Worm (Caenorhabditis elegans) whole organism, L1 larva: ENCODE measurements around the gene tpi-1.

Experiments used
- C16A3.4 ChIP-seq: fragments of 150-350 bp; optimal IDR thresholded peaks from 2 replicates; lab custom pipeline; 2014; ENCODE audit warnings: missing biosample characterization, missing genetic modification characterization
- C34B4.2 ChIP-seq: sonication (generic microtip); optimal IDR thresholded peaks from 2 replicates; lab custom pipeline; 2017; ENCODE audit warnings: mild to moderate bottlenecking, missing genetic modification characterization, missing compliant biosample characterization
- F16B12.6 ChIP-seq: fragments of 150-350 bp; optimal IDR thresholded peaks from 2 replicates; lab custom pipeline; 2014; ENCODE audit warnings: missing biosample characterization, missing genetic modification characterization
- alr-1 ChIP-seq: fragments of 200-800 bp; sonication (Bioruptor generic); optimal IDR thresholded peaks from 2 replicates; lab custom pipeline; 2018; ENCODE audit warnings: borderline replicate concordance, mild to moderate bottlenecking, missing genetic modification characterization, missing compliant biosample characterization
- ama-1 ChIP-seq: fragments of 150-350 bp; optimal IDR thresholded peaks from 2 replicates; lab custom pipeline; 2014
- blmp-1 ChIP-seq: fragments of 150-350 bp; optimal IDR thresholded peaks from 2 replicates; lab custom pipeline; 2014; ENCODE audit warnings: missing biosample characterization, missing genetic modification characterization
- ceh-82 ChIP-seq, 3 experiments: fragments of 150-350 bp in 1 of 3; sonication (generic microtip) in 2 of 3; optimal IDR thresholded peaks; 2 replicates each; lab custom pipeline; 2014 to 2017; ENCODE audit warnings: missing biosample characterization in 3 of 3, missing genetic modification characterization in 3 of 3
- ces-1 ChIP-seq: fragments of 150-350 bp; optimal IDR thresholded peaks from 2 replicates; lab custom pipeline; 2014; ENCODE audit warnings: missing biosample characterization, missing genetic modification reagents, missing genetic modification characterization
- dpl-1 ChIP-seq, 3 experiments: fragments of 150-350 bp in 2 of 3; sonication (generic microtip) in 1 of 3; optimal IDR thresholded peaks; 2 replicates each; lab custom pipeline; 2014 to 2017; ENCODE audit warnings: missing biosample characterization in 3 of 3, missing genetic modification characterization in 3 of 3, missing genetic modification reagents in 3 of 3
- dsc-1 ChIP-seq: sonication (generic microtip); optimal IDR thresholded peaks from 2 replicates; lab custom pipeline; 2016; ENCODE audit warnings: mild to moderate bottlenecking, missing genetic modification characterization, missing compliant biosample characterization
- efl-1 ChIP-seq, 4 experiments: fragments of 150-350 bp; optimal IDR thresholded peaks in 3 of 4; peaks in 1 of 4; 1 replicate in 1 of 4; 2 replicates in 3 of 4; lab custom pipeline; 2014; ENCODE audit warnings: missing biosample characterization in 2 of 4, missing genetic modification characterization in 2 of 4, missing genetic modification reagents in 2 of 4
- efl-3 ChIP-seq: fragments of 200-800 bp; sonication (Bioruptor generic); optimal IDR thresholded peaks from 2 replicates; lab custom pipeline; 2018; ENCODE audit warnings: mild to moderate bottlenecking, missing genetic modification characterization, missing compliant biosample characterization
- egl-13 ChIP-seq: sonication (generic microtip); optimal IDR thresholded peaks from 2 replicates; lab custom pipeline; 2016; ENCODE audit warnings: missing genotype, missing genetic modification reagents, missing genetic modification characterization, missing compliant biosample characterization
- egl-27 ChIP-seq, 2 experiments: fragments of 150-350 bp in 1 of 2; sonication (generic microtip); optimal IDR thresholded peaks; 3 replicates each; lab custom pipeline; 2017 to 2018; ENCODE audit warnings: missing biosample characterization in 2 of 2, missing genetic modification characterization in 2 of 2, missing genetic modification reagents in 2 of 2
- elt-2 ChIP-seq: sonication (generic microtip); optimal IDR thresholded peaks from 2 replicates; lab custom pipeline; 2016; ENCODE audit warnings: missing genetic modification characterization, mild to moderate bottlenecking, inconsistent platforms, missing compliant biosample characterization, missing genetic modification reagents
- elt-3 ChIP-seq, 6 experiments: fragments of 150-350 bp in 1 of 6; sonication (generic microtip); optimal IDR thresholded peaks; 2 replicates each; lab custom pipeline; 2017 to 2018; ENCODE audit warnings: missing biosample characterization in 6 of 6, missing genetic modification characterization in 6 of 6, inconsistent platforms in 1 of 6
- fkh-10 ChIP-seq: sonication (generic microtip); optimal IDR thresholded peaks from 2 replicates; lab custom pipeline; 2017; ENCODE audit warnings: missing biosample characterization, missing genetic modification reagents, missing genetic modification characterization
- grh-1 ChIP-seq: fragments of 200-800 bp; sonication (Bioruptor generic); IDR thresholded peaks from 2 replicates; pipeline ENCODE4 v1.3.6; 2022; ENCODE audit warnings: missing genetic modification reagents, missing genetic modification characterization, missing compliant biosample characterization
- hlh-17 ChIP-seq: fragments of 200-800 bp; sonication (Bioruptor generic); optimal IDR thresholded peaks from 2 replicates; lab custom pipeline; 2018; ENCODE audit warnings: missing genetic modification characterization, mild to moderate bottlenecking, missing compliant biosample characterization, moderate library complexity, borderline replicate concordance
- hlh-4 ChIP-seq: sonication (generic microtip); optimal IDR thresholded peaks from 2 replicates; lab custom pipeline; 2016; ENCODE audit warnings: mild to moderate bottlenecking, missing genetic modification characterization, missing compliant biosample characterization
- hpl-2 ChIP-seq: fragments of 150-350 bp; optimal IDR thresholded peaks from 2 replicates; lab custom pipeline; 2014; ENCODE audit warnings: missing biosample characterization, missing genetic modification reagents, missing genetic modification characterization
- isw-1 ChIP-seq: fragments of 200-800 bp; sonication (Bioruptor generic); IDR thresholded peaks from 2 replicates; pipeline ENCODE4 v1.3.6; 2022; ENCODE audit warnings: missing genetic modification characterization, missing compliant biosample characterization
- jun-1 ChIP-seq: fragments of 150-350 bp; optimal IDR thresholded peaks from 2 replicates; lab custom pipeline; 2014; ENCODE audit warnings: missing biosample characterization, missing genetic modification reagents, missing genetic modification characterization
- lin-14 ChIP-seq: fragments of 200-800 bp; sonication (Bioruptor generic); optimal IDR thresholded peaks from 2 replicates; lab custom pipeline; 2018; ENCODE audit warnings: mild to moderate bottlenecking, missing genetic modification characterization, moderate library complexity, missing compliant biosample characterization
- lin-35 ChIP-seq, 2 experiments: fragments of 150-350 bp; optimal IDR thresholded peaks; 2 replicates each; lab custom pipeline; 2014; ENCODE audit warnings: missing biosample characterization in 2 of 2, missing genetic modification characterization in 2 of 2, missing genetic modification reagents in 2 of 2
- lir-3 ChIP-seq: sonication (generic microtip); optimal IDR thresholded peaks from 2 replicates; lab custom pipeline; 2016; ENCODE audit warnings: mild to moderate bottlenecking, missing genetic modification characterization, moderate library complexity, missing compliant biosample characterization; ENCODE audit not compliant: poor library complexity
- mdl-1 ChIP-seq, 2 experiments: fragments of 150-350 bp; optimal IDR thresholded peaks; 2 replicates each; lab custom pipeline; 2014 to 2017; ENCODE audit warnings: missing biosample characterization in 2 of 2, missing genetic modification characterization in 2 of 2, inconsistent platforms in 1 of 2
- mep-1 ChIP-seq: fragments of 150-350 bp; optimal IDR thresholded peaks from 2 replicates; lab custom pipeline; 2014; ENCODE audit warnings: missing biosample characterization, missing genetic modification characterization
- nhr-12 ChIP-seq: sonication (generic microtip); optimal IDR thresholded peaks from 2 replicates; lab custom pipeline; 2017; ENCODE audit warnings: missing biosample characterization, missing genetic modification characterization
- nhr-20 ChIP-seq: sonication (generic microtip); optimal IDR thresholded peaks from 2 replicates; lab custom pipeline; 2016; ENCODE audit warnings: mild to moderate bottlenecking, missing genetic modification characterization, missing compliant biosample characterization
- nhr-47 ChIP-seq: sonication (generic microtip); optimal IDR thresholded peaks from 2 replicates; lab custom pipeline; 2016; ENCODE audit warnings: mild to moderate bottlenecking, missing genetic modification characterization, moderate library complexity, missing compliant biosample characterization
- nhr-71 ChIP-seq: sonication (generic microtip); optimal IDR thresholded peaks from 2 replicates; lab custom pipeline; 2016; ENCODE audit warnings: mild to moderate bottlenecking, missing genetic modification characterization, moderate library complexity, missing compliant biosample characterization
- nhr-84 ChIP-seq: sonication (generic microtip); optimal IDR thresholded peaks from 2 replicates; lab custom pipeline; 2017; ENCODE audit warnings: missing biosample characterization, missing genetic modification characterization
- nhr-85 ChIP-seq: sonication (generic microtip); peaks from one replicate; lab custom pipeline; 2016; ENCODE audit warnings: missing genetic modification characterization, inconsistent platforms, missing compliant biosample characterization
- pqm-1 ChIP-seq: sonication (generic microtip); optimal IDR thresholded peaks from 3 replicates; lab custom pipeline; 2017; ENCODE audit warnings: missing biosample characterization, missing genetic modification characterization
- rnt-1 ChIP-seq: sonication (generic microtip); optimal IDR thresholded peaks from 2 replicates; lab custom pipeline; 2016; ENCODE audit warnings: mild to moderate bottlenecking, missing genetic modification characterization, moderate library complexity, missing compliant biosample characterization
- skn-1 ChIP-seq: fragments of 150-350 bp; optimal IDR thresholded peaks from 2 replicates; lab custom pipeline; 2014; ENCODE audit warnings: missing biosample characterization, missing genetic modification characterization
- snu-23 ChIP-seq: sonication (generic microtip); optimal IDR thresholded peaks from 2 replicates; lab custom pipeline; 2016; ENCODE audit warnings: missing genetic modification characterization, missing compliant biosample characterization
- sox-4 ChIP-seq: sonication (generic microtip); optimal IDR thresholded peaks from 2 replicates; lab custom pipeline; 2016; ENCODE audit warnings: missing genetic modification characterization, missing compliant biosample characterization
- sptf-1 ChIP-seq: fragments of 150-350 bp; optimal IDR thresholded peaks from 2 replicates; lab custom pipeline; 2014; ENCODE audit warnings: missing biosample characterization, missing genetic modification characterization
- swsn-7 ChIP-seq: sonication (generic microtip); optimal IDR thresholded peaks from 2 replicates; lab custom pipeline; 2016; ENCODE audit warnings: missing genetic modification characterization, missing compliant biosample characterization
- tbx-2 ChIP-seq: sonication (generic microtip); optimal IDR thresholded peaks from 2 replicates; lab custom pipeline; 2016; ENCODE audit warnings: missing genetic modification characterization, missing compliant biosample characterization
- tlp-1 ChIP-seq: fragments of 150-350 bp; optimal IDR thresholded peaks from 2 replicates; lab custom pipeline; 2014; ENCODE audit warnings: missing biosample characterization, missing genetic modification characterization
- unc-62 ChIP-seq: fragments of 150-350 bp; optimal IDR thresholded peaks from 2 replicates; lab custom pipeline; 2014; ENCODE audit warnings: missing biosample characterization, missing genetic modification reagents, missing genetic modification characterization
- unc-86 ChIP-seq: sonication (generic microtip); optimal IDR thresholded peaks from 2 replicates; lab custom pipeline; 2016; ENCODE audit warnings: missing genetic modification characterization, missing compliant biosample characterization
- xbp-1 ChIP-seq: sonication (generic microtip); optimal IDR thresholded peaks from 2 replicates; lab custom pipeline; 2016; ENCODE audit warnings: missing genetic modification characterization, missing compliant biosample characterization
- zag-1 ChIP-seq: fragments of 150-350 bp; optimal IDR thresholded peaks from 2 replicates; lab custom pipeline; 2014; ENCODE audit warnings: missing biosample characterization, missing genetic modification characterization
- zip-4 ChIP-seq: fragments of 200-800 bp; sonication (Bioruptor generic); optimal IDR thresholded peaks from 2 replicates; lab custom pipeline; 2018; ENCODE audit warnings: mild to moderate bottlenecking, missing genetic modification characterization, moderate library complexity, missing compliant biosample characterization
- ztf-11 ChIP-seq, 2 experiments: sonication (generic microtip); optimal IDR thresholded peaks; 2 replicates each; lab custom pipeline; 2016 to 2017; ENCODE audit warnings: missing genetic modification characterization in 2 of 2, missing biosample characterization in 1 of 2, missing compliant biosample characterization in 1 of 2
- ztf-4 ChIP-seq: fragments of 150-350 bp; optimal IDR thresholded peaks from 2 replicates; lab custom pipeline; 2014; ENCODE audit warnings: missing biosample characterization, missing genetic modification characterization

tpi-1 gene

DNA sequence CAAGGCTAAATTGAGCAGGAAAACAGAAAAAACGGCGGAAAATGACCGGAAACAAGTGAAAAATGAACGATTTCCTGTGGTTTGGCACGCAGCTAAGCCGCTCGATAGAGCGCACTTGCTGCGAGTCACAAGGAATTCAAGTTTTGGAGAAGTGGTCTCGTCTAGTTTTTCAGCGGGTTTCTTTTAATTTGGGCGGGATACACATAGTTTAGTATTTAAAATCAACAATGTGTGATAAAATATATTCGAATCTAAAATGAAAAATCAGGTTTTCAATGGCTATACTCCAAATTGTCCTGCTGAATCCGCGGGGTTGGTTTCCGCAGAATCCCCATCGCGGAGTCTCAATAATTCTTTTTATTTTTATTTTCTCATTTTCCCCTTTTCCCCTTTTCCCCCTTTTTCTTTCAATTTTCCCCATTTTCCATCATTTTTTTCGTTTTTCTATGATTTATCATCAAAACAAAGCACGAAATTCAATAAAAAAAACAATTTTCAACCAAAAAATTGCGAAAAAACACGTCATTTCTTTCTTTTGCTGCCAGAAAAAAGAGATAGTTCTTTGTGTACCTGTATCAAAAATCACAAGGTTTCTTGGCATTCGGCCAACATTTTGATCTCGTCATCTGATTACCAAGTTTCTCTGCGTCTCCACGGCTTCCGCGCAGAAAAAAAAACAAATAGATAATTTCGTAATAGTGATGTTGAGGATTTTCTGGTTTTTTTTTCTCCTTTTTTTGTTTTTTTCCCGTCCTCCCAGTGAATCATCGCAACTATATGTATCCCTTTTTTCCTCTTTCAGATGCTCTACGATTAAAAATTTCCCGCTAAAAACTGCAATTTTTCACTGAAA is 3.4 kb upstream of the tpi-1 start, which contains the start of gene ippk-1 (continued):
- TF ChIP-seq alr-1 (no peak), lin-14 (GFP tag; lab: Kevin White, UChicago) (peak; percentile 90), nhr-84 (tag; lab: Kevin White, UChicago) (peak; percentile 17), efl-3 (GFP tag; lab: Kevin White, UChicago) (no peak), dsc-1 (tag; lab: Kevin White, UChicago) (peak; percentile 25), unc-86 (peak; percentile 71), jun-1 (tag; lab: Kevin White, UChicago) (no peak), ztf-4 (tag; lab: Kevin White, UChicago) (no peak), xbp-1 (tag; lab: Kevin White, UChicago) (peak; percentile 37), sox-4 (no peak), dpl-1 (GFP tag; optimal IDR thresholded peaks at IDR 0.05; lab: Kevin White, UChicago) (peak; percentile 16 to 46 (median 39)), ama-1 (no peak), lin-35 (GFP tag; optimal IDR thresholded peaks at IDR 0.05; lab: Kevin White, UChicago) (peak; percentile 64), ztf-11 (tag; optimal IDR thresholded peaks at IDR 0.05; lab: Kevin White, UChicago) (peak in 1 of 2 experiments; percentile 53), nhr-71 (tag; lab: Kevin White, UChicago) (peak; percentile 73), ceh-82 (tag; optimal IDR thresholded peaks at IDR 0.05; lab: Kevin White, UChicago) (peak in 2 of 3 experiments; percentile 34 to 47), zag-1 (tag; lab: Kevin White, UChicago) (no peak), tlp-1 (tag; lab: Kevin White, UChicago) (no peak), F16B12.6 (tag; lab: Kevin White, UChicago) (no peak), skn-1 (tag; lab: Kevin White, UChicago) (peak; percentile 63), hlh-4 (tag; lab: Kevin White, UChicago) (no peak), C34B4.2 (tag; lab: Kevin White, UChicago) (no peak), egl-27 (tag; optimal IDR thresholded peaks at IDR 0.05; lab: Kevin White, UChicago) (no peak), tbx-2 (tag; lab: Kevin White, UChicago) (peak; percentile 61), efl-1 (optimal IDR thresholded peaks at IDR 0.05; lab: Kevin White, UChicago) (peak; percentile 56 to 62), efl-1 (GFP tag; optimal IDR thresholded peaks at IDR 0.05 in 1 of 2; lab: Kevin White, UChicago) (peak; percentile 48 to 93), nhr-12 (tag; lab: Kevin White, UChicago) (no peak), grh-1 (GFP tag; lab: Robert Waterston, UW) (no peak), mdl-1 (tag; optimal IDR thresholded peaks at IDR 0.05; lab: Kevin White, UChicago) (peak in 1 of 2 experiments; percentile 57), elt-3 (tag; optimal IDR thresholded peaks at IDR 0.05; lab: Kevin White, UChicago) (peak in 2 of 6 experiments; percentile 79 to 82), blmp-1 (tag; lab: Kevin White, UChicago) (peak; percentile 64), hlh-17 (no peak), unc-62 (no peak), mep-1 (no peak), ces-1 (GFP tag; lab: Kevin White, UChicago) (no peak), sptf-1 (no peak), nhr-47 (tag; lab: Kevin White, UChicago) (peak; percentile 71), rnt-1 (peak; percentile 80), nhr-85 (tag; lab: Kevin White, UChicago) (peak; percentile 91), zip-4 (GFP tag; lab: Kevin White, UChicago) (peak; percentile 65), hpl-2 (GFP tag; lab: Kevin White, UChicago) (no peak), C16A3.4 (tag; lab: Kevin White, UChicago) (peak; percentile 44), fkh-10 (GFP tag; lab: Kevin White, UChicago) (peak; percentile 38), pqm-1 (no peak), snu-23 (GFP tag; lab: Kevin White, UChicago) (peak; percentile 75), elt-2 (tag; lab: Kevin White, UChicago) (peak; percentile 38), egl-13 (peak; percentile 67), lir-3 (tag; lab: Kevin White, UChicago) (peak; percentile 50), nhr-20 (tag; lab: Kevin White, UChicago) (peak; percentile 54), isw-1 (GFP tag; lab: Robert Waterston, UW) (peak; percentile 65), swsn-7 (tag; lab: Kevin White, UChicago) (peak; percentile 51)
